Fruit fly (Drosophila melanogaster): ENCODE data around the gene CG9427.

CG9427 gene

dm6 chr3R:9631564-9631963 is 4.8 kb upstream of the CG9427 start, which contains the start of gene SpdS:
TSS of gene SpdS (plus strand) at chr3R:9631641.
- TF ChIP-seq gcm2 (GFP tag; optimal IDR thresholded peaks at IDR 0.05) (no peak), chm (GFP tag; IDR thresholded peaks at IDR 0.05) (no peak), CG16779 (GFP tag; IDR thresholded peaks at IDR 0.05) (no peak), Gug (GFP tag; IDR thresholded peaks at IDR 0.05) (no peak), CG13424 (tag; optimal IDR thresholded peaks at IDR 0.05) (no peak), CG6791 (GFP tag; IDR thresholded peaks at IDR 0.05; ENCODE audit: partially characterized antibody) (no peak), org-1 (GFP tag; optimal IDR thresholded peaks at IDR 0.05) (no peak), emc (GFP tag; optimal IDR thresholded peaks at IDR 0.05) (no peak), jigr1 (GFP tag; IDR thresholded peaks at IDR 0.05) (no peak), CG2202 (tag; optimal IDR thresholded peaks at IDR 0.05) (no peak), sob (GFP tag; IDR thresholded peaks at IDR 0.05) (no peak), pros (GFP tag; optimal IDR thresholded peaks at IDR 0.05) (peak; percentile 15), ro (GFP tag; IDR thresholded peaks at IDR 0.05) (no peak), CG12299 (tag; optimal IDR thresholded peaks at IDR 0.05) (no peak), sqz (GFP tag; optimal IDR thresholded peaks at IDR 0.05) (no peak), PHDP (tag; optimal IDR thresholded peaks at IDR 0.05) (peak; percentile 22), Deaf1 (tag; optimal IDR thresholded peaks at IDR 0.05) (no peak), slbo (GFP tag; IDR thresholded peaks at IDR 0.05) (no peak), MESR4 (GFP tag; optimal IDR thresholded peaks at IDR 0.05) (peak; percentile 26), danr (GFP tag; IDR thresholded peaks at IDR 0.05) (no peak), CG4424 (GFP tag; optimal IDR thresholded peaks at IDR 0.05) (no peak), Lhr (GFP tag; optimal IDR thresholded peaks at IDR 0.05) (no peak), insv (GFP tag; optimal IDR thresholded peaks at IDR 0.05) (no peak), Tbp (GFP tag; optimal IDR thresholded peaks at IDR 0.05) (no peak), gsb (GFP tag; IDR thresholded peaks at IDR 0.05) (no peak), onecut (GFP tag; IDR thresholded peaks at IDR 0.05) (no peak), Oaz (GFP tag; IDR thresholded peaks at IDR 0.05) (no peak), NFAT (GFP tag; IDR thresholded peaks at IDR 0.05) (no peak), h (optimal IDR thresholded peaks at IDR 0.05) (no peak), Camta (GFP tag; optimal IDR thresholded peaks at IDR 0.05) (no peak), CG15011 (GFP tag; optimal IDR thresholded peaks at IDR 0.05) (no peak), hth (optimal IDR thresholded peaks at IDR 0.05) (no peak), Doc3 (GFP tag; IDR thresholded peaks at IDR 0.05; ENCODE audit: partially characterized antibody) (no peak), Fer2 (tag; optimal IDR thresholded peaks at IDR 0.05) (no peak), nerfin-2 (GFP tag; IDR thresholded peaks at IDR 0.05; ENCODE audit: partially characterized antibody) (no peak), Kr (GFP tag; optimal IDR thresholded peaks at IDR 0.05) (no peak), CG6765 (GFP tag; optimal IDR thresholded peaks at IDR 0.05) (no peak), CG6175 (GFP tag; IDR thresholded peaks at IDR 0.05) (no peak), sug (tag; optimal IDR thresholded peaks at IDR 0.05) (peak; percentile 10), psq (GFP tag; optimal IDR thresholded peaks at IDR 0.05) (no peak), CG1529 (GFP tag; optimal IDR thresholded peaks at IDR 0.05) (no peak), Gsc (GFP tag; IDR thresholded peaks at IDR 0.05) (no peak), Sin3A (optimal IDR thresholded peaks at IDR 0.05) (no peak), grn (GFP tag; optimal IDR thresholded peaks at IDR 0.05) (no peak), Usf (GFP tag; optimal IDR thresholded peaks at IDR 0.05) (no peak), seq (GFP tag; IDR thresholded peaks at IDR 0.05) (no peak), CG17385 (GFP tag; optimal IDR thresholded peaks at IDR 0.05) (peak; percentile 5), ranshi (GFP tag; IDR thresholded peaks at IDR 0.05) (no peak), CG12236 (GFP tag; optimal IDR thresholded peaks at IDR 0.05) (no peak), CG7963 (GFP tag; IDR thresholded peaks at IDR 0.05; ENCODE audit: partially characterized antibody) (no peak), NC2β (GFP tag; optimal IDR thresholded peaks at IDR 0.05) (no peak), CG15696 (tag; optimal IDR thresholded peaks at IDR 0.05) (no peak), gfzf (GFP tag; optimal IDR thresholded peaks at IDR 0.05) (peak; percentile 57), pnt (GFP tag; optimal IDR thresholded peaks at IDR 0.05) (no peak)

All from whole organism, embryonic.